Worm (Caenorhabditis elegans): ENCODE results near the gene irg-1.

Gene irg-1

ce11 chrV:3535260-3535659 lies 11.9 kb downstream of the irg-1 start, which contains the start of gene nhr-221:
Gene nhr-221 (minus strand): TSS chrV:3535360.
- TF ChIP-seq che-1 (tag; optimal IDR thresholded peaks at IDR 0.05) = no peak
- TF ChIP-seq ceh-6 (GFP tag; optimal IDR thresholded peaks at IDR 0.05) = no peak
- no peak for TF ChIP-seq hlh-8 (tag; optimal IDR thresholded peaks at IDR 0.05)
- no peak for TF ChIP-seq Y22D7AL.16 (tag; optimal IDR thresholded peaks at IDR 0.05)
- TF ChIP-seq C38D4.7 (GFP tag; optimal IDR thresholded peaks at IDR 0.05) = no peak

- TF ChIP-seq pha-4 (tag; optimal IDR thresholded peaks at IDR 0.05) = no peak
Measured at ce11 chrV:3538307-3538706, 14.9 kb downstream of the irg-1 start, which contains the start of gene nhr-93. Gene nhr-93 (minus strand): TSS chrV:3538407.

- TF ChIP-seq mec-3 (tag; optimal IDR thresholded peaks at IDR 0.05; ENCODE audit: borderline replicate concordance) = no peak
Measured at ce11 chrV:3541117-3541516, 17.7 kb downstream of the irg-1 start, which contains the start of gene srbc-67. Gene srbc-67 (minus strand): TSS chrV:3541217.

ce11 chrV:3543344-3543743 lies 20.0 kb downstream of the irg-1 start, which contains the start of gene nhr-222:
Gene nhr-222 (minus strand): TSS chrV:3543444.
- no peak for TF ChIP-seq C38D4.7 (GFP tag; optimal IDR thresholded peaks at IDR 0.05)
- no peak for TF ChIP-seq che-1 (tag; optimal IDR thresholded peaks at IDR 0.05)
- TF ChIP-seq ceh-45 (GFP tag; IDR thresholded peaks at IDR 0.05) = no peak
- no peak for TF ChIP-seq nhr-11 (tag; optimal IDR thresholded peaks at IDR 0.05)
- no peak for TF ChIP-seq Y22D7AL.16 (tag; optimal IDR thresholded peaks at IDR 0.05)
- no peak for TF ChIP-seq F13H6.1 (tag; optimal IDR thresholded peaks at IDR 0.05)
- no peak for TF ChIP-seq K09A11.1 (tag; optimal IDR thresholded peaks at IDR 0.05; ENCODE audit: insufficient read depth)

- TF ChIP-seq pax-1 (tag; optimal IDR thresholded peaks at IDR 0.05) = no peak
- no peak for TF ChIP-seq elt-4 (tag; optimal IDR thresholded peaks at IDR 0.05)
- TF ChIP-seq pha-4 (tag; optimal IDR thresholded peaks at IDR 0.05) = no peak
- no peak for TF ChIP-seq elt-2 (tag; optimal IDR thresholded peaks at IDR 0.05)
- no peak for TF ChIP-seq madf-2 (tag; optimal IDR thresholded peaks at IDR 0.05)
- no peak for TF ChIP-seq odd-2 (tag; optimal IDR thresholded peaks at IDR 0.05)
- no peak for TF ChIP-seq gmeb-2 (tag; optimal IDR thresholded peaks at IDR 0.05)
- TF ChIP-seq unc-55 (GFP tag; optimal IDR thresholded peaks at IDR 0.05) = no peak
- no peak for TF ChIP-seq nfya-1 (tag; optimal IDR thresholded peaks at IDR 0.05)
- no peak for TF ChIP-seq tbx-2 (tag; optimal IDR thresholded peaks at IDR 0.05)
- no peak for TF ChIP-seq C38D4.7 (GFP tag; optimal IDR thresholded peaks at IDR 0.05)
- TF ChIP-seq rnt-1 (tag; optimal IDR thresholded peaks at IDR 0.05) = no peak
Measured at ce11 chrV:3546517-3546916, 23.1 kb downstream of the irg-1 start, which contains the start of gene srbc-68. Gene srbc-68 (minus strand): TSS chrV:3546617.

- TF ChIP-seq ceh-24 (tag; optimal IDR thresholded peaks at IDR 0.05) (no peak), ceh-31 (tag; optimal IDR thresholded peaks at IDR 0.05) (no peak), fkh-10 (GFP tag; optimal IDR thresholded peaks at IDR 0.05) (no peak), C08G9.2 (tag; optimal IDR thresholded peaks at IDR 0.05) (no peak), pat-9 (tag; optimal IDR thresholded peaks at IDR 0.05) (no peak), tbx-7 (tag; optimal IDR thresholded peaks at IDR 0.05) (no peak), lin-11 (tag; optimal IDR thresholded peaks at IDR 0.05) (no peak)
Measured at ce11 chrV:3548798-3549197, 25.4 kb downstream of the irg-1 start, which contains the start of gene srw-130. Gene srw-130 (minus strand): TSS chrV:3548898.

ce11 chrV:3549553-3549952 lies 26.2 kb downstream of the irg-1 start, which contains the start of gene sri-21:
Gene sri-21 (plus strand): TSS chrV:3549853.
- no peak for TF ChIP-seq hlh-6 (tag; optimal IDR thresholded peaks at IDR 0.05)
- TF ChIP-seq hlh-15 (tag; optimal IDR thresholded peaks at IDR 0.05) = no peak
- no peak for TF ChIP-seq eyg-1 (tag; optimal IDR thresholded peaks at IDR 0.05)
- no peak for TF ChIP-seq elt-2 (tag; optimal IDR thresholded peaks at IDR 0.05)
- no peak for TF ChIP-seq pros-1 (tag; optimal IDR thresholded peaks at IDR 0.05)
- TF ChIP-seq ets-4 (tag; optimal IDR thresholded peaks at IDR 0.05) = no peak
- no peak for TF ChIP-seq npax-4 (tag; optimal IDR thresholded peaks at IDR 0.05)
- TF ChIP-seq ceh-18 (tag; optimal IDR thresholded peaks at IDR 0.05) = no peak
- TF ChIP-seq pha-4 (tag; optimal IDR thresholded peaks at IDR 0.05) = no peak
- no peak for TF ChIP-seq mec-3 (tag; optimal IDR thresholded peaks at IDR 0.05; ENCODE audit: borderline replicate concordance)
- no peak for TF ChIP-seq lim-6 (tag; optimal IDR thresholded peaks at IDR 0.05)
- TF ChIP-seq syd-9 (tag; optimal IDR thresholded peaks at IDR 0.05) = no peak
- no peak for TF ChIP-seq Y22D7AL.16 (tag; optimal IDR thresholded peaks at IDR 0.05)
- TF ChIP-seq unc-42 (tag; optimal IDR thresholded peaks at IDR 0.05) = no peak
- no peak for TF ChIP-seq tbx-7 (tag; optimal IDR thresholded peaks at IDR 0.05)
- TF ChIP-seq hlh-30 (tag; optimal IDR thresholded peaks at IDR 0.05; ENCODE audit: insufficient read depth) = no peak
- TF ChIP-seq ceh-45 (GFP tag; IDR thresholded peaks at IDR 0.05) = no peak
- TF ChIP-seq ceh-6 (GFP tag; optimal IDR thresholded peaks at IDR 0.05) = no peak
- TF ChIP-seq pha-2 (tag; optimal IDR thresholded peaks at IDR 0.05) = no peak

All from whole organism, late embryonic.